Fruit fly (Drosophila melanogaster) whole organism, embryonic: ENCODE measurements around the gene Src64B.

ENCODE experiments used
- Atf-2 ChIP-seq: fragments of 200-800 bp; sonication (Bioruptor generic); optimal IDR thresholded peaks from 2 replicates; lab custom pipeline; 2016; ENCODE audit warnings: missing biosample characterization, missing genetic modification characterization
- CG10366 ChIP-seq: fragments of 200-800 bp; sonication (Bioruptor generic); IDR thresholded peaks from 2 replicates; pipeline ENCODE4 v1.3.6; 2022; ENCODE audit warnings: missing biosample characterization, missing genetic modification characterization
- CG11456 ChIP-seq: fragments of 200-800 bp; sonication (Bioruptor generic); IDR thresholded peaks from 3 replicates; pipeline ENCODE4 v1.3.6; 2022; ENCODE audit warnings: missing biosample characterization, missing genetic modification characterization
- CG12659 ChIP-seq: fragments of 200-800 bp; sonication (Bioruptor generic); optimal IDR thresholded peaks from 3 replicates; lab custom pipeline; 2017; ENCODE audit warnings: mild to moderate bottlenecking, missing biosample characterization, missing genetic modification reagents, missing genetic modification characterization
- CG13424 ChIP-seq: fragments of 200-800 bp; sonication (Bioruptor generic); optimal IDR thresholded peaks from 2 replicates; lab custom pipeline; 2019; ENCODE audit warnings: missing biosample characterization, mild to moderate bottlenecking, missing genetic modification characterization, moderate library complexity
- CG13624 ChIP-seq: fragments of 200-800 bp; sonication (Bioruptor generic); optimal IDR thresholded peaks from 2 replicates; lab custom pipeline; 2016; ENCODE audit warnings: missing biosample characterization, missing genetic modification characterization
- CG17802 ChIP-seq: fragments of 200-800 bp; sonication (Bioruptor generic); optimal IDR thresholded peaks from 2 replicates; lab custom pipeline; 2018; ENCODE audit warnings: missing biosample characterization, mild to moderate bottlenecking, missing genetic modification characterization, moderate library complexity
- CG17912 ChIP-seq: fragments of 200-800 bp; sonication (Bioruptor generic); optimal IDR thresholded peaks from 2 replicates; lab custom pipeline; 2018; ENCODE audit warnings: missing biosample characterization, mild to moderate bottlenecking, missing genetic modification characterization
- CG2129 ChIP-seq: fragments of 200-800 bp; sonication (Bioruptor generic); IDR thresholded peaks from 2 replicates; pipeline ENCODE4 v1.3.6; 2022; ENCODE audit warnings: missing biosample characterization, missing genetic modification characterization; ENCODE audit not compliant: partially characterized antibody
- CG2199 ChIP-seq: fragments of 200-800 bp; sonication (Bioruptor generic); IDR thresholded peaks from 3 replicates; pipeline ENCODE4 v1.3.6; 2022; ENCODE audit warnings: missing biosample characterization, missing genetic modification characterization
- CG42726 ChIP-seq: fragments of 200-800 bp; sonication (Bioruptor generic); IDR thresholded peaks from 2 replicates; pipeline ENCODE4 v1.3.6; 2022; ENCODE audit warnings: missing biosample characterization, missing genetic modification characterization; ENCODE audit not compliant: partially characterized antibody
- CG6254 ChIP-seq: fragments of 200-800 bp; sonication (Bioruptor generic); optimal IDR thresholded peaks from 3 replicates; lab custom pipeline; 2017; ENCODE audit warnings: mild to moderate bottlenecking, missing biosample characterization, missing genetic modification reagents, missing genetic modification characterization
- CG7928 ChIP-seq: fragments of 200-800 bp; sonication (Bioruptor generic); optimal IDR thresholded peaks from 2 replicates; lab custom pipeline; 2017; ENCODE audit warnings: missing biosample characterization, mild to moderate bottlenecking, missing genetic modification characterization
- CG7963 ChIP-seq: fragments of 200-800 bp; sonication (Bioruptor generic); IDR thresholded peaks from 3 replicates; pipeline ENCODE4 v1.3.6; 2022; ENCODE audit warnings: missing biosample characterization, missing genetic modification characterization; ENCODE audit not compliant: partially characterized antibody
- CG9817 ChIP-seq: fragments of 200-800 bp; sonication (Bioruptor generic); optimal IDR thresholded peaks from 2 replicates; lab custom pipeline; 2018; ENCODE audit warnings: missing biosample characterization, mild to moderate bottlenecking, missing genetic modification characterization, moderate library complexity
- CG9932 ChIP-seq: fragments of 200-800 bp; sonication (Bioruptor generic); IDR thresholded peaks from 2 replicates; pipeline ENCODE4 v1.3.6; 2022; ENCODE audit warnings: missing biosample characterization, missing genetic modification characterization
- CkIIα-i1 ChIP-seq: fragments of 200-800 bp; sonication (Bioruptor generic); IDR thresholded peaks from 2 replicates; pipeline ENCODE4 v1.3.6; 2022; ENCODE audit warnings: missing biosample characterization, missing genetic modification characterization
- D19A ChIP-seq: fragments of 200-800 bp; optimal IDR thresholded peaks from 3 replicates; lab custom pipeline; 2019; ENCODE audit warnings: missing biosample characterization, mild to moderate bottlenecking, missing genetic modification characterization, moderate library complexity
- Dip2 ChIP-seq: fragments of 200-800 bp; sonication (Bioruptor generic); IDR thresholded peaks from 2 replicates; pipeline ENCODE4 v1.3.6; 2022; ENCODE audit warnings: missing biosample characterization, missing genetic modification characterization
- Dll ChIP-seq: fragments of 200-800 bp; sonication (Bioruptor generic); IDR thresholded peaks from 4 replicates; pipeline ENCODE4 v1.3.6; 2022; ENCODE audit warnings: missing biosample characterization, missing genetic modification characterization; ENCODE audit not compliant: partially characterized antibody
- Dref ChIP-seq: fragments of 200-800 bp; sonication (Bioruptor generic); IDR thresholded peaks from 2 replicates; pipeline ENCODE4 v1.3.6; 2022; ENCODE audit warnings: missing biosample characterization, missing genetic modification characterization
- Ets97D ChIP-seq: fragments of 200-800 bp; sonication (Bioruptor generic); optimal IDR thresholded peaks from 3 replicates; lab custom pipeline; 2016; ENCODE audit warnings: missing biosample characterization, missing genetic modification characterization
- Fer1 ChIP-seq: fragments of 200-800 bp; sonication (Bioruptor generic); optimal IDR thresholded peaks from 2 replicates; lab custom pipeline; 2017; ENCODE audit warnings: missing biosample characterization, mild to moderate bottlenecking, missing genetic modification characterization
- Fer3 ChIP-seq: fragments of 200-800 bp; sonication (Bioruptor generic); optimal IDR thresholded peaks from 2 replicates; lab custom pipeline; 2018; ENCODE audit warnings: missing biosample characterization, mild to moderate bottlenecking, missing genetic modification characterization, moderate library complexity
- Hr3 ChIP-seq: fragments of 200-800 bp; sonication (Bioruptor generic); optimal IDR thresholded peaks from 3 replicates; lab custom pipeline; 2016; ENCODE audit warnings: missing biosample characterization, missing genetic modification characterization
- NFAT ChIP-seq: fragments of 200-800 bp; sonication (Bioruptor generic); IDR thresholded peaks from 2 replicates; pipeline ENCODE4 v1.3.6; 2022; ENCODE audit warnings: missing biosample characterization, missing genetic modification characterization
- Nf-YB ChIP-seq: fragments of 200-800 bp; sonication (Bioruptor generic); optimal IDR thresholded peaks from 3 replicates; lab custom pipeline; 2019; ENCODE audit warnings: missing biosample characterization, mild to moderate bottlenecking, missing genetic modification characterization, moderate library complexity
- Oli ChIP-seq: fragments of 200-800 bp; sonication (Bioruptor generic); optimal IDR thresholded peaks from 2 replicates; lab custom pipeline; 2018; ENCODE audit warnings: missing biosample characterization, mild to moderate bottlenecking, missing genetic modification characterization, moderate library complexity
- Side ChIP-seq: fragments of 200-800 bp; sonication (Bioruptor generic); optimal IDR thresholded peaks from 2 replicates; lab custom pipeline; 2016; ENCODE audit warnings: missing biosample characterization, missing genetic modification characterization
- Xbp1 ChIP-seq: fragments of 200-800 bp; sonication (Bioruptor generic); optimal IDR thresholded peaks from 3 replicates; lab custom pipeline; 2016; ENCODE audit warnings: missing biosample characterization, mild to moderate bottlenecking, missing genetic modification characterization
- Xrp1 ChIP-seq: fragments of 200-800 bp; sonication (Bioruptor generic); IDR thresholded peaks from 2 replicates; pipeline ENCODE4 v1.3.6; 2022; ENCODE audit warnings: missing biosample characterization, missing genetic modification characterization
- ara ChIP-seq: fragments of 200-800 bp; sonication (Bioruptor generic); IDR thresholded peaks from 2 replicates; pipeline ENCODE4 v1.3.6; 2022; ENCODE audit warnings: missing biosample characterization, missing genetic modification characterization
- bab2 ChIP-seq: fragments of 200-800 bp; sonication (Bioruptor generic); optimal IDR thresholded peaks from 2 replicates; lab custom pipeline; 2016; ENCODE audit warnings: missing biosample characterization, missing genetic modification characterization
- chm ChIP-seq: fragments of 200-800 bp; sonication (Bioruptor generic); IDR thresholded peaks from 2 replicates; pipeline ENCODE4 v1.3.6; 2022; ENCODE audit warnings: missing biosample characterization, missing genetic modification characterization
- cwo ChIP-seq: fragments of 200-800 bp; sonication (Bioruptor generic); optimal IDR thresholded peaks from 3 replicates; lab custom pipeline; 2017; ENCODE audit warnings: missing biosample characterization, missing genetic modification characterization, mild to moderate bottlenecking, moderate library complexity, missing genetic modification reagents
- dimm ChIP-seq: fragments of 200-800 bp; sonication (Bioruptor generic); IDR thresholded peaks from 2 replicates; pipeline ENCODE4 v1.3.6; 2022; ENCODE audit warnings: missing biosample characterization, missing genetic modification characterization
- esg ChIP-seq: fragments of 200-800 bp; sonication (Bioruptor generic); conservative IDR thresholded peaks from 2 replicates; pipeline ENCODE4 v1.3.6; 2022; ENCODE audit warnings: missing biosample characterization, missing genetic modification characterization
- ftz-f1 ChIP-seq: fragments of 200-800 bp; sonication (Bioruptor generic); optimal IDR thresholded peaks from 2 replicates; lab custom pipeline; 2016; ENCODE audit warnings: missing biosample characterization, missing genetic modification characterization
- fu2 ChIP-seq: fragments of 200-800 bp; sonication (Bioruptor generic); optimal IDR thresholded peaks from 2 replicates; lab custom pipeline; 2016; ENCODE audit warnings: missing biosample characterization, missing genetic modification characterization
- gfzf ChIP-seq: fragments of 200-800 bp; sonication (Bioruptor generic); optimal IDR thresholded peaks from 2 replicates; lab custom pipeline; 2016; ENCODE audit warnings: missing biosample characterization, mild to moderate bottlenecking, missing genetic modification characterization, moderate library complexity
- gsb-n ChIP-seq: fragments of 200-800 bp; sonication (Bioruptor generic); optimal IDR thresholded peaks from 3 replicates; lab custom pipeline; 2018; ENCODE audit warnings: missing biosample characterization, mild to moderate bottlenecking, missing genetic modification characterization
- ham ChIP-seq: fragments of 200-800 bp; sonication (Bioruptor generic); IDR thresholded peaks from 2 replicates; pipeline ENCODE4 v1.3.6; 2022; ENCODE audit warnings: missing biosample characterization, missing genetic modification characterization
- klu ChIP-seq: fragments of 200-800 bp; sonication (Bioruptor generic); IDR thresholded peaks from 2 replicates; pipeline ENCODE4 v1.3.6; 2022; ENCODE audit warnings: missing biosample characterization, missing genetic modification characterization
- nom ChIP-seq: fragments of 200-800 bp; sonication (Bioruptor generic); optimal IDR thresholded peaks from 2 replicates; lab custom pipeline; 2017; ENCODE audit warnings: missing biosample characterization, missing genetic modification characterization, mild to moderate bottlenecking, moderate library complexity, missing genetic modification reagents
- oc ChIP-seq: fragments of 200-800 bp; sonication (Bioruptor generic); optimal IDR thresholded peaks from 2 replicates; lab custom pipeline; 2018; ENCODE audit warnings: missing biosample characterization, mild to moderate bottlenecking, missing genetic modification characterization, moderate library complexity
- prd ChIP-seq, 3 experiments: fragments of >200 bp in 2 of 3; fragments of 200-800 bp in 1 of 3; sonication (Bioruptor generic) in 1 of 3; optimal IDR thresholded peaks in 2 of 3; IDR thresholded peaks in 1 of 3; 2 replicates in 2 of 3; 3 replicates in 1 of 3; pipeline versions ENCODE4 v1.3.6 to Lab custom; 2017 to 2022; ENCODE audit warnings: missing biosample characterization in 1 of 3, missing genetic modification characterization in 1 of 3
- schlank ChIP-seq: fragments of 200-800 bp; sonication (Bioruptor generic); optimal IDR thresholded peaks from 2 replicates; lab custom pipeline; 2018; ENCODE audit warnings: missing biosample characterization, mild to moderate bottlenecking, missing genetic modification characterization
- tx ChIP-seq: fragments of 200-800 bp; sonication (Bioruptor generic); optimal IDR thresholded peaks from 2 replicates; lab custom pipeline; 2016; ENCODE audit warnings: missing biosample characterization, missing genetic modification characterization

The Src64B gene

dm6 chr3L:4624371-4625154 lies 1.4 kb downstream of the Src64B start (continued):
- TF ChIP-seq Fer1 (GFP tag; lab: Kevin White, UChicago) (peak; percentile 89), CG2129 (GFP tag; lab: Robert Waterston, UW) (no peak), prd (optimal IDR thresholded peaks at IDR 0.05; lab: Kevin White, UChicago) (no peak), prd (GFP tag; IDR thresholded peaks at IDR 0.05; lab: Robert Waterston, UW) (peak; percentile 86), CG10366 (GFP tag; lab: Robert Waterston, UW) (peak; percentile 85), cwo (peak; percentile 84), Dip2 (GFP tag; lab: Robert Waterston, UW) (no peak), Dref (GFP tag; lab: Robert Waterston, UW) (no peak), klu (peak; percentile 70; the same call in 1 of the 2 replicates), Hr3 (GFP tag; lab: Kevin White, UChicago) (peak; percentile 87), CG11456 (GFP tag; lab: Robert Waterston, UW) (peak; percentile 72), Nf-YB (GFP tag; lab: Kevin White, UChicago) (peak; percentile 64), CG7928 (GFP tag; lab: Kevin White, UChicago) (peak; percentile 60), ham (GFP tag; lab: Robert Waterston, UW) (no peak; the same call in 1 of the 2 replicates), Side (GFP tag; lab: Kevin White, UChicago) (peak; percentile 79), ftz-f1 (GFP tag; lab: Kevin White, UChicago) (no peak), CG6254 (GFP tag; lab: Kevin White, UChicago) (peak; percentile 74), Xrp1 (GFP tag; lab: Robert Waterston, UW) (peak; percentile 87), nom (GFP tag; lab: Kevin White, UChicago) (peak; percentile 57), NFAT (peak; percentile 33; the same call in 1 of the 2 replicates), tx (peak; percentile 88), Dll (GFP tag; lab: Robert Waterston, UW) (no peak), Oli (tag; lab: Kevin White, UChicago) (peak; percentile 93), chm (GFP tag; lab: Robert Waterston, UW) (peak; percentile 72), gfzf (no peak), bab2 (peak; percentile 92), CG2199 (GFP tag; lab: Robert Waterston, UW) (peak; percentile 83), D19A (peak; percentile 68), CG9817 (tag; lab: Kevin White, UChicago) (peak; percentile 82), fu2 (peak; percentile 79), oc (tag; lab: Kevin White, UChicago) (peak; percentile 80), CG7963 (GFP tag; lab: Robert Waterston, UW) (no peak), CG17802 (tag; lab: Kevin White, UChicago) (peak; percentile 50), ara (peak; percentile 72; the same call in 1 of the 2 replicates), gsb-n (tag; lab: Kevin White, UChicago) (peak; percentile 47), CG12659 (GFP tag; lab: Kevin White, UChicago) (peak; percentile 87), CG13424 (peak; percentile 94), CkIIα-i1 (peak; percentile 34; the same call in 1 of the 2 replicates), dimm (GFP tag; lab: Robert Waterston, UW) (peak; percentile 45; the same call in 1 of the 2 replicates), CG13624 (GFP tag; lab: Kevin White, UChicago) (peak; percentile 91), Atf-2 (peak; percentile 89), schlank (tag; lab: Kevin White, UChicago) (peak; percentile 28), CG42726 (GFP tag; lab: Robert Waterston, UW) (no peak), CG9932 (GFP tag; lab: Robert Waterston, UW) (peak; percentile 78), Fer3 (tag; lab: Kevin White, UChicago) (peak; percentile 87), CG17912 (peak; percentile 41), Ets97D (GFP tag; lab: Kevin White, UChicago) (peak; percentile 67), Xbp1 (GFP tag; lab: Kevin White, UChicago) (peak; percentile 91), esg (GFP tag; lab: Robert Waterston, UW) (peak; percentile 90)
